Fruit fly (Drosophila melanogaster) S2 (cell line): ENCODE results near the gene BCAS2.
"Not testable (repeated sequence)": the region's sequence is repeated elsewhere in the genome, so short reads cannot be mapped to it uniquely, and the experiment has no call there.

Experiments used
- CG8478 ChIP-seq: fragments of >200 bp; optimal IDR thresholded peaks from 2 replicates; lab custom pipeline; 2018
- CTCF ChIP-seq, 2 experiments: fragments of >200 bp; optimal IDR thresholded peaks; 2 replicates each; lab custom pipeline; 2018

BCAS2 gene

DNA sequence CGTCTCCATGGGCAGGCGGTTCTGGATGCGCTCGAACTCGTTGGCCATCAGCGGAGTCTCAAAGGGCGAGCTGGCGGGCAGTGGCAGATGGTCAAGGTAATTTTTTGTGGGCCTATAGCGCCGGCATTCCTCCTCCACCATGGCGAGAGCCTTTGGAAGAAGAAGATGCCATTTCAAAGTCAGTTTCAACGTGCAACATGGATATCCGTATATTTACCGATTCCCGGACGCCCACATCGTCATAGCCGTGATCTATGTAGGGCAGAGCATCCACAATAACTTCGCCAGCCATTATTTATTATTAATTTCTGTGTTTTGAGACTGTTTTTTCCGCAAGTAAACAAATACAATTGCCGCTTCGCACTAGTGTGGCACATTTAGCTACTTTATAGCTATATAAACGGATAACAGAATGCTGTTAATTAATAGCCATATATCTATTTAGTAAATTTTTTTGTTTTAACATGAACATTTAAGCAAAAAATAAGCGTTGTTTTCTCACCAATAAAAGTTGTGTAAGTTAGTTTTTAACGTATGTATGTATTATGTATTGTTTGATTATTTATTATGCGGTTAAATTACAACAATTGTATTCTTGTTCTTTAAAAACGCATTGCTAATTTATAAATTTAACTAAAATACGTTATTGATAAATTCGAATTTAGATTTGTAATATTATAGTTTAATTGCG lies at the start of gene BCAS2:
Gene BCAS2 (minus strand): TSS at position 375 of the 691 bp plus-strand sequence.
- TF ChIP-seq CTCF (optimal IDR thresholded peaks at IDR 0.05; lab: Kevin White, UChicago) (no peak), CG8478 (no peak)

DNA sequence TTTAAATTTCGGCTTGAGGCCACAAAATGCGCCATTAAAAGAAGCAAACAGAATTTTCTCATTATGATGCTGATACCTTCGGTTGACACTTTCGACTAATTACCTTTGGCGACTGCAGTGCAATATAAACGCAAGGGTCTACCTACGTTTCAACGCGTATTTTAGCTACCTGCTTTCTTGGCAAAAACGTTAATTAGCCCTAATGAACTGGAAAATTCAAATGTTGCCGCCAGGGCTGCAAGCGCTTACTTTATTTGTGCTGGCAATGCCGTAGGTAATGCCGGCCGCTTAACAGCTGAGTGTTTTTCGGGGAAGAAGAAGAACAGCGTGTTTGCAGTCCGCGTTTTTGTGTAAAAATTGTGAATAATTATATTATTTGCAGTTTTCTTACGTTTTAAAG lies 41.0 kb upstream of the BCAS2 start, which contains the start of the genes CG31131 and CG4849:
Gene CG31131 (minus strand): TSS at position 101 of the 400 bp plus-strand sequence.
Gene CG4849 (plus strand): TSS at position 297 of the 400 bp plus-strand sequence.
- not testable (repeated sequence) for TF ChIP-seq CTCF (optimal IDR thresholded peaks at IDR 0.05; lab: Kevin White, UChicago); CG8478

- not testable (repeated sequence) for TF ChIP-seq CTCF (optimal IDR thresholded peaks at IDR 0.05; lab: Kevin White, UChicago); CG8478
These were observed 38.3 kb upstream of the BCAS2 start, which contains the start of gene CG31253 for dm6 chr3R:27960473-27960872. CG31253 (minus strand) TSS chr3R:27960573.

- TF ChIP-seq CTCF (optimal IDR thresholded peaks at IDR 0.05; lab: Kevin White, UChicago); CG8478: not testable (repeated sequence)
These were observed 37.0 kb upstream of the BCAS2 start, which contains the start of the genes CG42487 and CG4884 for dm6 chr3R:27959145-27959544. CG42487 (minus strand) TSS chr3R:27959245. CG4884 (minus strand) TSS chr3R:27959245.

DNA sequence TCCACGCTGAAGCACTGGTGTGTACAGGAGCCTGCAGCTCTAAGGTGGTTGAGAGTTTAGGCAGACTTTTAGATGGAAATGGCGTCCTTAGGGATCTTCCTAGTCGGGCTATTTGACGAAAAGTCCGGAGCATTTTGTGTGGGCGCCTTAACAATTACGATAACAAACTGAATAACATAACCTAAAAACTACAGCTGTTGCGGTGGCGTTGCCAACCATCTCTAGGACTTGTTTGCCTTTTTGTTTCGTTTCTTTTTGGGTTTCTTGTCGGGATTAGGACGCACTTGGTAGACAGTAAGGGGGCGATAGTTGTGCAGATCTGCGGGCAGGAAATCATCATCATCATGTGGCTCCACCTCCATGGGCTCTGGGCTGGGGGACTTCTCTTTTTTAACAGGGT lies 35.8 kb upstream of the BCAS2 start:
- TF ChIP-seq CG8478 = no peak
- TF ChIP-seq CTCF (optimal IDR thresholded peaks at IDR 0.05; lab: Kevin White, UChicago) = no peak

DNA sequence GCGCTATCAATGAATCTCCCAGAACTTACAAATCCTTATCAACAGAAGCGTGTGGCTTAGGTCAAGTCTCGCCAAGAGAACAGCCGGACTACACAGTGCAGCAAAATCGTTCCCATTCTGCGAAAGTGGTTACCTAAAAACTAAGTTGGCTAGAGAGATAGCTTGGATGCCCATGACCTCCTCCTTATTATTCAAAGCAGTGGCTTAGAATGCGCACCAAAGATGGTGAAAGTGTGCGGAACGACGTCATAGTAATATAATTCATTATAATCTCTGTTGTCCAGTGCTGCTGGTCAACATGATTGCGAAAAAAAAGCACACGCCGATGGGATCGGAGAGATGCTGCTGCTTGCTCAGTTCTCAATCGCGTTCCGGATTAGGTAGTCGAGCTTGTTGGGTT lies 32.4 kb upstream of the BCAS2 start, which contains the start of gene Nep7:
Gene Nep7 (plus strand): TSS at position 385 of the 400 bp plus-strand sequence.
- no peak for TF ChIP-seq CG8478
- TF ChIP-seq CTCF (optimal IDR thresholded peaks at IDR 0.05; lab: Kevin White, UChicago) = no peak

DNA sequence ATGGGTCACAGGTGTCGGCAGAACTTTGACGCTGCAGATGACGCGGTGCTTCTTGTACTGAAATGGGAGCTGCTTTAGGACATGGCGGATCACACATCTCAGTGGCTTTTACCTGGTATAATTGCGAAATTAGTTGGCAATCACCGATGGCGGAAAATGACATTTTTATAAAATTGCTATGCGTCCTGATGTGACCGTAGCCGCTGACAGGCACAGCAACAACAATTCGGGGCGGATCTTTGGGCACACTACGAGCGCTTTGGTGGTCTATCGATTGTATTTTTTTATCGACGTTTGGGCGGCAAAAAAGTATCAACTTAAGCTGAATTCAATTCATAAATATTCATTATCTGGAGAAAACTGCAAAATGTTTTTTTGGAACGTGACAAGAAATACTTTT lies 31.7 kb upstream of the BCAS2 start, which contains the start of gene CG4951:
Gene CG4951 (minus strand): TSS at position 223 of the 400 bp plus-strand sequence.
- TF ChIP-seq CTCF (optimal IDR thresholded peaks at IDR 0.05; lab: Kevin White, UChicago) (no peak), CG8478 (no peak)

- TF ChIP-seq CG8478 (no peak), CTCF (optimal IDR thresholded peaks at IDR 0.05; lab: Kevin White, UChicago) (no peak)
These were observed 26.3 kb upstream of the BCAS2 start, which contains the start of gene Gp93 for dm6 chr3R:27948421-27948906. Gp93 (plus strand) TSS chr3R:27948711.

DNA sequence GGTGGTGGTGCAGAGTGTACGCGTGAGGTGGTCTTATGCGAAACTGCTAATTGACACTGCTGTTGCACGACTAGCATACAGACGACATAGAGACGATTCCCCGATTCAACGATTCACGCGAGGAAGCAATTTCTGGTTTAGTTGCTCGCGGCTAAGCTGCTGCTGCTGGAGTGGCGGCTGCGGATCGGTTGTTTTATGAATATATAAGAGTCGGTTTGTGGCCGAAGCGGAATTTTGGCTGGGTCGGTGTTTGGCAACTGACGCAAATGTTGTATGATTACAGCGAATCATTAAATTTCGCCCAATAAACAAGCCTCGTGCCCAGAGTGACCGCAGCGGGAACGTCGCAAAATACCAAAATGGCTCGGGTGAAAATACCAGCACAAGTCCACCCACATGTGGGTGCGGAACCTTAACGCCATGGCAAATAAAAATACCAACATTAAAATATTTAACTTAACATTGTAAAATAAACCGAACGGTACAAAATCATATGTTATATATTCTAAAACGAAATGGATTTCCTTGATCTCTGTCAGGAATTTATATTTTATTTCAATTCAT lies 25.6 kb upstream of the BCAS2 start, which contains the start of gene mfrn:
Gene mfrn (minus strand): TSS at position 340 of the 564 bp plus-strand sequence.
- TF ChIP-seq CTCF (optimal IDR thresholded peaks at IDR 0.05; lab: Kevin White, UChicago) (peak in 1 of 2 experiments; percentile 18), CG8478 (no peak)

dm6 chr3R:27946555-27947204 lies 24.5 kb upstream of the BCAS2 start:
- no peak for TF ChIP-seq CG8478
- no peak for TF ChIP-seq CTCF (optimal IDR thresholded peaks at IDR 0.05; lab: Kevin White, UChicago)

DNA sequence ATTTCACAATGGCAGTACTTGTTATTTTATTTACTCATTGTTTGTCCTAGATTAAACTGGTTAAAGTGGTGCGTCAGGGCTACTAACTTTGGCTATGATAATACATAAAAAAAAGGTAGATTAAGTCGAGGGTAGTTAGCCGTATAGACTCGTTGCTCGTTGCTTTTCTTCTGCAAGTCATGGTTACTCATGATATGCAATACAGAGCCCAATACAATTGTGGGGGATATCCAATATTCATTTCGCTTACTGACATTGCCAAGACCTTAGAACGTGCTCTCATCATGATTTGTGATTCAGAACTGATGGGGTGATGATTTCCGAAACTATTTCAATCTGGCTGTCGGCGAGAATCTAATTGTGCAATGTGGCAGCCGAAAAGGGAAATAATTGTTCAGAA lies 23.2 kb upstream of the BCAS2 start:
- TF ChIP-seq CTCF (optimal IDR thresholded peaks at IDR 0.05; lab: Kevin White, UChicago) = no peak

- no peak for TF ChIP-seq CG8478
- TF ChIP-seq CTCF (optimal IDR thresholded peaks at IDR 0.05; lab: Kevin White, UChicago) = no peak
These were observed 15.9 kb upstream of the BCAS2 start, which contains the start of the genes NSD and BOD1 for dm6 chr3R:27937752-27938694. NSD (minus strand) TSS chr3R:27937853. BOD1 (plus strand) TSS chr3R:27938245.

dm6 chr3R:27931461-27931860 lies 9.3 kb upstream of the BCAS2 start:
- TF ChIP-seq CG8478 (no peak), CTCF (optimal IDR thresholded peaks at IDR 0.05; lab: Kevin White, UChicago) (no peak)
